Worm (Caenorhabditis elegans) whole organism, L4 larva: ENCODE results near the gene ifbp-1.

Experiments used
- ZK546.5 ChIP-seq, 2 experiments: sonication (generic microtip); optimal IDR thresholded peaks; 2 replicates each; lab custom pipeline; 2017; ENCODE audit warnings: missing biosample characterization in 2 of 2, missing genetic modification characterization in 2 of 2
- ama-1 ChIP-seq: fragments of 150-350 bp; optimal IDR thresholded peaks from 2 replicates; lab custom pipeline; 2014; ENCODE audit warnings: inconsistent platforms, mixed read lengths
- ceh-82 ChIP-seq: sonication (generic microtip); optimal IDR thresholded peaks from 2 replicates; lab custom pipeline; 2017; ENCODE audit warnings: missing biosample characterization, missing genetic modification characterization
- egl-27 ChIP-seq: sonication (generic microtip); optimal IDR thresholded peaks from 3 replicates; lab custom pipeline; 2017; ENCODE audit warnings: missing biosample characterization, missing genetic modification reagents, missing genetic modification characterization
- lin-13 ChIP-seq: fragments of 150-350 bp; optimal IDR thresholded peaks from 2 replicates; lab custom pipeline; 2014; ENCODE audit warnings: missing biosample characterization, missing genetic modification reagents, missing genetic modification characterization
- madf-5 ChIP-seq, 2 experiments: fragments of 200-800 bp; sonication (Bioruptor generic); IDR thresholded peaks; 2 replicates each; pipeline ENCODE4 v1.3.6; 2022; ENCODE audit warnings: missing compliant biosample characterization in 2 of 2, missing genetic modification characterization in 2 of 2
- mdl-1 ChIP-seq, 2 experiments: fragments of 150-350 bp in 1 of 2; sonication (generic microtip) in 1 of 2; optimal IDR thresholded peaks; 2 replicates each; lab custom pipeline; 2014 to 2017; ENCODE audit warnings: missing biosample characterization in 2 of 2, missing genetic modification characterization in 2 of 2
- nhr-25 ChIP-seq: sonication (generic microtip); optimal IDR thresholded peaks from 2 replicates; lab custom pipeline; 2017; ENCODE audit warnings: missing genetic modification characterization, mild to moderate bottlenecking, missing compliant biosample characterization, antibody characterized with exemption, moderate library complexity, borderline replicate concordance; ENCODE audit not compliant: insufficient read depth
- skn-1 ChIP-seq: fragments of 150-350 bp; optimal IDR thresholded peaks from 2 replicates; lab custom pipeline; 2014; ENCODE audit warnings: missing biosample characterization, missing genetic modification characterization
- snpc-1.2 ChIP-seq: fragments of 200-800 bp; sonication (Bioruptor generic); IDR thresholded peaks from 2 replicates; pipeline ENCODE4 v1.3.6; 2022; ENCODE audit warnings: missing genetic modification reagents, missing genetic modification characterization, missing compliant biosample characterization
- unc-130 ChIP-seq: sonication (generic microtip); optimal IDR thresholded peaks from 2 replicates; lab custom pipeline; 2016; ENCODE audit warnings: missing genetic modification reagents, missing genetic modification characterization, missing compliant biosample characterization
- unc-39 ChIP-seq: sonication (generic microtip); optimal IDR thresholded peaks from 2 replicates; lab custom pipeline; 2017; ENCODE audit warnings: missing biosample characterization, missing genetic modification characterization
- unc-62 ChIP-seq, 3 experiments: fragments of 150-350 bp in 1 of 3; sonication (generic microtip); optimal IDR thresholded peaks in 2 of 3; peaks in 1 of 3; 1 replicate in 1 of 3; 2 replicates in 2 of 3; lab custom pipeline; 2014 to 2017; ENCODE audit warnings: missing biosample characterization in 3 of 3, missing genetic modification characterization in 3 of 3, missing genetic modification reagents in 3 of 3, missing genotype in 1 of 3
- zfp-3 ChIP-seq: fragments of 200-800 bp; sonication (Bioruptor generic); conservative IDR thresholded peaks from 2 replicates; pipeline ENCODE4 v1.3.6; 2022; ENCODE audit warnings: missing genetic modification reagents, missing genetic modification characterization, missing compliant biosample characterization

DNA sequence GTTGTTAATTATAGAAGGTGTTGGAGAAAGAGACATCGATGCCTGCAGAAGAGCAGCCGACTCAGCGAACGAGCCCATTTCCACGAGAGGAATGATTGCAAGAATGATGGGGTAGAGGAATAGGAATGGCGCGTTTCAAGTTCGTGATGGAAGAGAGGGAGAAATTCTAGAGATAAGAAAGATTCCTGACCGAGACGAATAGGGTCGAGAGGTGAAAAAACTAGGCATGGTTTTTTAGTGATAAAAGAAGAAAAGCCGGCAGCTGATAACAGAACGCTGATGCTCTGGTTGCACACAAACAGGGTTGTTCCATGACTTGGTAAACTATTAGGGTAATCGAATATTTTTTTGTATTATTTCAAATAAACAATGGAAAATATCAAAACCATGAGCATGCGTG lies 7.2 kb downstream of the ifbp-1 start:
- TF ChIP-seq nhr-25 (tag; lab: Kevin White, UChicago), result no peak
- TF ChIP-seq ZK546.5 (tag; optimal IDR thresholded peaks at IDR 0.05; lab: Kevin White, UChicago), result no peak
- TF ChIP-seq egl-27, result no peak
- TF ChIP-seq snpc-1.2 (GFP tag; lab: Robert Waterston, UW), result no peak
- no peak for TF ChIP-seq unc-62 (GFP tag; optimal IDR thresholded peaks at IDR 0.05 in 1 of 2; lab: Kevin White, UChicago)
- no peak for TF ChIP-seq unc-62 (tag; optimal IDR thresholded peaks at IDR 0.05; lab: Kevin White, UChicago)
- TF ChIP-seq lin-13 (GFP tag; lab: Kevin White, UChicago), result no peak
- peak in 1 of 2 experiments; percentile 49 for TF ChIP-seq mdl-1 (tag; optimal IDR thresholded peaks at IDR 0.05; lab: Kevin White, UChicago)
- TF ChIP-seq unc-130 (GFP tag; lab: Kevin White, UChicago), result no peak
- no peak for TF ChIP-seq ama-1
- no peak for TF ChIP-seq unc-39
- TF ChIP-seq madf-5 (GFP tag; IDR thresholded peaks at IDR 0.05; lab: Robert Waterston, UW), result no peak
- no peak for TF ChIP-seq skn-1 (tag; lab: Kevin White, UChicago)
- TF ChIP-seq zfp-3 (GFP tag; lab: Robert Waterston, UW), result no peak
- no peak for TF ChIP-seq ceh-82 (tag; lab: Kevin White, UChicago)
